Fruit fly (Drosophila melanogaster) whole organism, pupa: Measurements from ENCODE around the gene Duba.

Source experiments
- CG12605 ChIP-seq: fragments of 200-800 bp; sonication (Bioruptor generic); IDR thresholded peaks from 2 replicates; pipeline ENCODE4 v1.3.6; 2022; ENCODE audit warnings: missing biosample characterization, missing genetic modification characterization
- CG32121 ChIP-seq: fragments of 200-800 bp; sonication (Bioruptor generic); IDR thresholded peaks from 2 replicates; pipeline ENCODE4 v1.3.6; 2022; ENCODE audit warnings: missing biosample characterization, missing genetic modification characterization
- Pif1B ChIP-seq: fragments of 200-800 bp; sonication (Bioruptor generic); optimal IDR thresholded peaks from 3 replicates; lab custom pipeline; 2016; ENCODE audit warnings: missing biosample characterization, missing genetic modification characterization
- fd96Ca ChIP-seq: fragments of 200-800 bp; sonication (Bioruptor generic); IDR thresholded peaks from 3 replicates; pipeline ENCODE4 v1.3.6; 2022; ENCODE audit warnings: missing biosample characterization, missing genetic modification characterization

dm6 chr3L:11596585-11597252 is 12.5 kb downstream of the Duba start, which contains the start of gene CG7368:
- TF ChIP-seq CG32121 (GFP tag; lab: Robert Waterston, UW), result no peak
- TF ChIP-seq fd96Ca (GFP tag; lab: Robert Waterston, UW), result no peak
- TF ChIP-seq Pif1B (GFP tag; lab: Kevin White, UChicago), result no peak
- no peak for TF ChIP-seq CG12605 (GFP tag; lab: Robert Waterston, UW)
